Worm (Caenorhabditis elegans): Measurements from ENCODE around the gene ZC302.3.

DNA sequence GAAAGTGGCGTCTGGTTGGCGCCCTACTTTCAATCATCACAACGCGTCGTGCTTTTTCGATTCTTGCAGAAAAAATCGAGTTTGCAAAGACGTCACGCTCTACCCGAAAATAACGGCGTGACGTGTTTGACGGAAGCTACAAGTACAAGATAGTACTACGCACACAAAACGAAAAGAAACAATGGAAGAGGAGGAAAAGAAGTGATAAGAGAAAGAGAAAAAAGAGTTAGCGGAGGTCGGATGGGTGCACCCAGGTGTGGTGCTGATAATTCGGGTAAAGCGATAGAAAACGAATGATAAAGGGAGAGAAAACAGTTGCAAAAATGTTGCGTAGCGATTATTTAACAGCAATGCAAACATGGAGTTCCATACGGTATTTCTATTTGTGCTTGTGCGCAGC is 14.6 kb downstream of the ZC302.3 start:
- TF ChIP-seq nhr-11 (tag; optimal IDR thresholded peaks at IDR 0.05) = no peak
- no peak for TF ChIP-seq nhr-12 (tag; optimal IDR thresholded peaks at IDR 0.05)
- TF ChIP-seq skn-1 (tag; optimal IDR thresholded peaks at IDR 0.05) = no peak
- no peak for TF ChIP-seq lin-39 (tag; optimal IDR thresholded peaks at IDR 0.05)
- no peak for TF ChIP-seq peb-1 (tag; optimal IDR thresholded peaks at IDR 0.05)
- no peak for TF ChIP-seq unc-39 (tag; optimal IDR thresholded peaks at IDR 0.05)
- TF ChIP-seq nhr-6 (tag; optimal IDR thresholded peaks at IDR 0.05) = no peak
- no peak for TF ChIP-seq zag-1 (tag; optimal IDR thresholded peaks at IDR 0.05)

All from whole organism, L2 larva.